Worm (Caenorhabditis elegans) whole organism, mixed stage, embryonic: Measurements from ENCODE around the gene cog-1.

ENCODE experiments used
- ceh-83 ChIP-seq: fragments of 200-800 bp; sonication (Bioruptor generic); optimal IDR thresholded peaks from 2 replicates; lab custom pipeline; 2018; ENCODE audit warnings: mild to moderate bottlenecking, missing genetic modification characterization, missing compliant biosample characterization
- elt-3 ChIP-seq: fragments of 150-350 bp; optimal IDR thresholded peaks from 2 replicates; lab custom pipeline; 2014; ENCODE audit warnings: missing biosample characterization, missing genetic modification characterization
- lsy-2 ChIP-seq: fragments of 150-350 bp; optimal IDR thresholded peaks from 2 replicates; lab custom pipeline; 2014; ENCODE audit warnings: missing biosample characterization, missing genetic modification characterization
- nhr-237 ChIP-seq: fragments of 150-350 bp; optimal IDR thresholded peaks from 2 replicates; lab custom pipeline; 2014; ENCODE audit warnings: missing biosample characterization, missing genetic modification characterization
- nhr-28 ChIP-seq: fragments of 150-350 bp; optimal IDR thresholded peaks from 2 replicates; lab custom pipeline; 2014; ENCODE audit warnings: missing biosample characterization, missing genetic modification characterization
- snpc-4 ChIP-seq: fragments of 150-350 bp; optimal IDR thresholded peaks from 2 replicates; lab custom pipeline; 2014; ENCODE audit warnings: missing biosample characterization, missing genetic modification characterization
- unc-39 ChIP-seq: fragments of 150-350 bp; optimal IDR thresholded peaks from 2 replicates; lab custom pipeline; 2014; ENCODE audit warnings: missing biosample characterization, missing genetic modification characterization
- unc-62 ChIP-seq: fragments of 150-350 bp; optimal IDR thresholded peaks from 2 replicates; lab custom pipeline; 2014; ENCODE audit warnings: missing biosample characterization, missing genetic modification reagents, missing genetic modification characterization
- ztf-11 ChIP-seq: fragments of 150-350 bp; optimal IDR thresholded peaks from 2 replicates; lab custom pipeline; 2014; ENCODE audit warnings: missing biosample characterization, missing genetic modification characterization

ce11 chrII:14945518-14945917 is 43.2 kb downstream of the cog-1 start:
- TF ChIP-seq elt-3 (no peak), snpc-4 (tag; lab: Kevin White, UChicago) (no peak), lsy-2 (no peak), unc-62 (GFP tag; lab: Kevin White, UChicago) (no peak), unc-39 (tag; lab: Kevin White, UChicago) (no peak), nhr-28 (tag; lab: Kevin White, UChicago) (no peak), nhr-237 (tag; lab: Kevin White, UChicago) (no peak), ceh-83 (no peak), ztf-11 (tag; lab: Kevin White, UChicago) (no peak)
